Fruit fly (Drosophila melanogaster): ENCODE data around the gene to.

to gene

DNA sequence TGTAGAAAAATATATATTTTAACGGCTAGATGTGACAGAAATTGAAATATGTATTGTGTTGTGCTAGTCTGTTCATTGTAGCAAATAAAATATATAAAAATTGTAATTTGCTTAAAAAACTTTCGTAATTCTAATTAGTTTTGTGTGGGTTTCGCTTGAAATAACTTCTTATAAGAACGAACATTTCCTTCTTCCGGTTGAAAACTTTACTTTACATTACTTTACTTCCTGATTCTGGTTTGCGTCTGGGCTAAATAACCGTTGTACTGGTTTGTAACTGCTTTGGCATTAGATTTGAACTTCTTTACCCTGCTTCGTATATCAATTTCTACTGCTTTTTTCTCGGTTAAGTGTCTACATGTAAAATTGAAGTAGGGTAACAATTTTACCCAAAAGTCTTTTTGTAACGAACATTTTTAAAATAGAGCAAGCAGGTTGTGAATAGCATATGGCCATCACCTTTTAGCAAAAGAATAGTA is 46.2 kb upstream of the to start, which contains the start of gene lobo (continued):
- TF ChIP-seq prd (optimal IDR thresholded peaks at IDR 0.05) (no peak), prd (GFP tag; IDR thresholded peaks at IDR 0.05) (no peak), zf30C (GFP tag; optimal IDR thresholded peaks at IDR 0.05) (no peak), CG11456 (GFP tag; IDR thresholded peaks at IDR 0.05) (no peak; the same call in 2 of the 3 replicates), Med (GFP tag) (peak; percentile 89), CG13123 (GFP tag; optimal IDR thresholded peaks at IDR 0.05) (peak; percentile 7), CG5180 (GFP tag; optimal IDR thresholded peaks at IDR 0.05) (peak; percentile 35), CG11723 (GFP tag; optimal IDR thresholded peaks at IDR 0.05) (no peak), run (tag; optimal IDR thresholded peaks at IDR 0.05) (no peak), corto (GFP tag; optimal IDR thresholded peaks at IDR 0.05) (no peak), mam (GFP tag; optimal IDR thresholded peaks at IDR 0.05) (peak; percentile 64), CG34224 (GFP tag; IDR thresholded peaks at IDR 0.05; ENCODE audit: partially characterized antibody) (no peak), CG6854 (GFP tag; optimal IDR thresholded peaks at IDR 0.05) (peak; percentile 25), salm (tag; optimal IDR thresholded peaks at IDR 0.05) (no peak), trh (GFP tag; optimal IDR thresholded peaks at IDR 0.05) (peak; percentile 45), dysf (GFP tag; IDR thresholded peaks at IDR 0.05) (peak; percentile 37; the same call in 2 of the 3 replicates), CG14050 (GFP tag; IDR thresholded peaks at IDR 0.05) (no peak), CG16815 (GFP tag; optimal IDR thresholded peaks at IDR 0.05) (peak; percentile 31), scrt (GFP tag; optimal IDR thresholded peaks at IDR 0.05) (peak; percentile 0), CG6175 (GFP tag; IDR thresholded peaks at IDR 0.05) (no peak), dmrt99B (tag; optimal IDR thresholded peaks at IDR 0.05) (no peak), gro (GFP tag; optimal IDR thresholded peaks at IDR 0.05) (peak; percentile 57), bsh (GFP tag; optimal IDR thresholded peaks at IDR 0.05) (no peak), CG1603 (tag; optimal IDR thresholded peaks at IDR 0.05) (peak; percentile 74), yki (optimal IDR thresholded peaks at IDR 0.05) (peak; percentile 69), zfh1 (GFP tag; IDR thresholded peaks at IDR 0.05) (peak; percentile 50; the same call in 1 of the 3 replicates), NC2β (GFP tag; optimal IDR thresholded peaks at IDR 0.05) (peak; percentile 67), CG17328 (GFP tag; IDR thresholded peaks at IDR 0.05) (peak; percentile 78), Tbp (GFP tag; optimal IDR thresholded peaks at IDR 0.05) (no peak), CG8944 (GFP tag; optimal IDR thresholded peaks at IDR 0.05) (no peak), bcd (GFP tag; optimal IDR thresholded peaks at IDR 0.05) (peak; percentile 80), dimm (GFP tag; IDR thresholded peaks at IDR 0.05) (peak; percentile 53; the same call in 1 of the 2 replicates), NK7.1 (GFP tag; optimal IDR thresholded peaks at IDR 0.05) (peak; percentile 69), Antp (GFP tag; optimal IDR thresholded peaks at IDR 0.05) (peak; percentile 10), CG9932 (GFP tag; IDR thresholded peaks at IDR 0.05) (peak; percentile 81), fru (optimal IDR thresholded peaks at IDR 0.05) (no peak), CG11560 (tag; IDR thresholded peaks at IDR 0.05) (peak; percentile 6; the same call in 1 of the 3 replicates), CG1602 (GFP tag; optimal IDR thresholded peaks at IDR 0.05) (no peak), lola (GFP tag; optimal IDR thresholded peaks at IDR 0.05) (peak in 1 of 3 experiments; percentile 50), fd102C (GFP tag; optimal IDR thresholded peaks at IDR 0.05) (no peak), CG3163 (GFP tag; optimal IDR thresholded peaks at IDR 0.05) (peak; percentile 54), CG8281 (tag; optimal IDR thresholded peaks at IDR 0.05) (no peak), trem (tag; optimal IDR thresholded peaks at IDR 0.05) (peak; percentile 60), cato (GFP tag; optimal IDR thresholded peaks at IDR 0.05; ENCODE audit: borderline replicate concordance) (peak; percentile 34), chm (GFP tag; IDR thresholded peaks at IDR 0.05) (peak; percentile 86), Usf (GFP tag; optimal IDR thresholded peaks at IDR 0.05) (peak; percentile 28), Lhr (GFP tag; optimal IDR thresholded peaks at IDR 0.05) (peak; percentile 82), en (GFP tag; optimal IDR thresholded peaks at IDR 0.05) (no peak), CG5953 (GFP tag; IDR thresholded peaks at IDR 0.05) (peak; percentile 72), ems (GFP tag; optimal IDR thresholded peaks at IDR 0.05) (peak; percentile 26), al (GFP tag; IDR thresholded peaks at IDR 0.05) (peak; percentile 48; the same call in 1 of the 2 replicates), CG13775 (GFP tag; optimal IDR thresholded peaks at IDR 0.05) (peak; percentile 77)

Data from whole organism, embryonic.